Fruit fly (Drosophila melanogaster) whole organism, wandering third instar larva: ENCODE data around the gene Blos2.

ENCODE experiments used
- Myc ChIP-seq: fragments of >200 bp; optimal IDR thresholded peaks from 2 replicates; lab custom pipeline; 2017
- pan ChIP-seq: fragments of >200 bp; optimal IDR thresholded peaks from 2 replicates; lab custom pipeline; 2017

DNA sequence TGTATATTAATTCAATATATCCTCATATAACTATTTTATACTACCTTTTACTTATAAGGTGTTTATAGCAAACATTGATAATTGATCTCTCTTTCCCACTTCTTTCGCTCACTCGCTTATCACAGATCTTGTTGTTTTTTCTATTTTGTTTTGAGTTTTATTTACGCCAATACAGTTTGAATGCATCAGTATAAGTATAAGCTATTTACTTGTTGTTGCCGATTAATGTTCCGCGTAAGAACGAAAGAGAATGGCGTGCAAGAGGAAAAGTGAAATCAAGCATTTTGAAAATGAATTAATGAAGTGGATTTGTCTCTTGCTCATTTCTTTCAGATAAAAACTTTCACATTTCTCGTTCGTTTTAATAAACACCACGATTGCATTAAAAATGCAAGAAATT is 22.2 kb downstream of the Blos2 start:
- TF ChIP-seq Myc (lab: Kevin White, UChicago) (no peak), pan (no peak)
